Worm (Caenorhabditis elegans) whole organism, midembryonic: Measurements from ENCODE around the gene cogc-6.

Experiments used
- T22C8.4 ChIP-seq: fragments of 200-800 bp; sonication (Bioruptor generic); IDR thresholded peaks from 2 replicates; pipeline ENCODE4 v1.3.6; 2022; ENCODE audit warnings: missing genetic modification characterization, missing compliant biosample characterization
- cog-1 ChIP-seq: sonication (generic microtip); optimal IDR thresholded peaks from 2 replicates; lab custom pipeline; 2016; ENCODE audit warnings: missing genetic modification characterization, missing compliant biosample characterization
- flt-1 ChIP-seq: fragments of 200-800 bp; sonication (Bioruptor generic); IDR thresholded peaks from 2 replicates; pipeline ENCODE4 v1.3.6; 2022; ENCODE audit warnings: missing genetic modification characterization, missing compliant biosample characterization
- klf-2 ChIP-seq: fragments of 200-800 bp; sonication (Bioruptor generic); conservative IDR thresholded peaks from 2 replicates; pipeline ENCODE4 v1.3.6; 2022; ENCODE audit warnings: missing genetic modification reagents, missing genetic modification characterization, missing compliant biosample characterization
- med-1 ChIP-seq: sonication (generic microtip); optimal IDR thresholded peaks from 2 replicates; lab custom pipeline; 2017; ENCODE audit warnings: missing genetic modification characterization, mild to moderate bottlenecking, missing compliant biosample characterization, antibody characterized with exemption, missing genetic modification reagents; ENCODE audit not compliant: insufficient read depth
- ref-1 ChIP-seq: fragments of 200-800 bp; sonication (Bioruptor generic); conservative IDR thresholded peaks from 2 replicates; pipeline ENCODE4 v1.3.6; 2022; ENCODE audit warnings: missing genetic modification reagents, missing genetic modification characterization, missing compliant biosample characterization
- tab-1 ChIP-seq: fragments of 200-800 bp; sonication (Bioruptor generic); IDR thresholded peaks from 2 replicates; pipeline ENCODE4 v1.3.6; 2022; ENCODE audit warnings: missing genetic modification characterization, missing compliant biosample characterization
- ztf-23 ChIP-seq: fragments of 200-800 bp; sonication (Bioruptor generic); IDR thresholded peaks from 2 replicates; pipeline ENCODE4 v1.3.6; 2022; ENCODE audit warnings: missing genetic modification reagents, missing genetic modification characterization, missing compliant biosample characterization
- ztf-29 ChIP-seq: fragments of 200-800 bp; sonication (Bioruptor generic); IDR thresholded peaks from 2 replicates; pipeline ENCODE4 v1.3.6; 2022; ENCODE audit warnings: missing genetic modification reagents, missing genetic modification characterization, missing compliant biosample characterization

Gene cogc-6

DNA sequence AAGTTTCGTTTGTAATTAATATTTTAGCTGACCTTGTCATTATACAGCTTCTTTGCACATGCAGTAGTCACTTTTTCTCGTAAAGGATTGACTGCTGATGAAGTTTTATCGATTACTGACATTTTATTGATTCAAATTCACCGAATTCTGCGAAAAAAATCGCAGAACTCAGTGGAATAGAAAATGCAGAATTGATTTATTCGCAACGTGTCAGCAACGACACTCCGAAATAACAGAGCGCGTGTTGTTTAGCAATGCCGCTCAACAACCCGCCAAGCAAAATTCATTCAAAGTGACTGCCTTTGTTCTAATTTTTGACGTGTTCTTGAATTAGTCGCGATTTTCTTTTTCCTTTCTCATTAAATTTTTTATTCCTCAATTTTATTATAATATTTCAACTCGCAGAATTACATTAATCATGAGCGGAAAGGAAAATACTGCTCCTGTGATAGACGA, at the start of gene cogc-6, which contains the start of gene air-1:
cogc-6 (minus strand) TSS at position 234 of the 456 bp plus-strand sequence.
air-1 (plus strand) TSS at position 406 of the 456 bp plus-strand sequence.
- TF ChIP-seq flt-1 (GFP tag; lab: Robert Waterston, UW): no peak
- TF ChIP-seq ztf-29 (GFP tag; lab: Robert Waterston, UW): no peak

- TF ChIP-seq T22C8.4 (GFP tag; lab: Robert Waterston, UW) (no peak), klf-2 (GFP tag; lab: Robert Waterston, UW) (no peak)
These were observed 48.8 kb upstream of the cogc-6 start for ce11 chrV:8269878-8270277.

DNA sequence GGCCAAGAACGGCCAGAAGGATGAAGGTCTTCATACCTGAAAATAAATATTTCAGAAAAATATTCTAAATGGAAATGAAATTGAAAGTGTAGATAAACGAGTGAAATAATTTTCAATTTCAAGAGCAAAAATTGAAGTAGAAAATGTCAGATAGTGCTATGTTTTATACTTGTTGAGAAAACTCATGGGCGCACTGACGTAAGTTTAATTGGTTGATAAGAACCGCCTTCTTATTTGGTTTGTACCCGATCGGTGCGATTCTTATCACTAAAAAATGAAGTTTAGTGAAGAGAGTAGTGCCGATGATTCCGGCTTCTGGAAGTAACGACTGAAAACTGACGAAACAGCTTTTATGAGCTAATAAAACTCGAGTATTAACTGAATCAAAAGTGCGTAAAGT, 47.8 kb upstream of the cogc-6 start, which contains the start of the genes asp-6 and asp-12:
asp-6 (minus strand) TSS at position 36 of the 400 bp plus-strand sequence.
asp-12 (plus strand) TSS at position 309 of the 400 bp plus-strand sequence.
- no peak for TF ChIP-seq ztf-23 (GFP tag; lab: Robert Waterston, UW)
- no peak for TF ChIP-seq ztf-29 (GFP tag; lab: Robert Waterston, UW)
- TF ChIP-seq flt-1 (GFP tag; lab: Robert Waterston, UW): no peak
- no peak for TF ChIP-seq ref-1
- no peak for TF ChIP-seq T22C8.4 (GFP tag; lab: Robert Waterston, UW)
- TF ChIP-seq cog-1: no peak
- no peak for TF ChIP-seq med-1
- TF ChIP-seq klf-2 (GFP tag; lab: Robert Waterston, UW): no peak
- no peak for TF ChIP-seq tab-1 (GFP tag; lab: Robert Waterston, UW)

- TF ChIP-seq ref-1 (no peak), ztf-29 (GFP tag; lab: Robert Waterston, UW) (no peak), tab-1 (GFP tag; lab: Robert Waterston, UW) (no peak), klf-2 (GFP tag; lab: Robert Waterston, UW) (no peak), T22C8.4 (GFP tag; lab: Robert Waterston, UW) (no peak), flt-1 (GFP tag; lab: Robert Waterston, UW) (no peak), med-1 (no peak), ztf-23 (GFP tag; lab: Robert Waterston, UW) (no peak), cog-1 (no peak)
These were observed 46.2 kb upstream of the cogc-6 start for ce11 chrV:8267275-8267674.

DNA sequence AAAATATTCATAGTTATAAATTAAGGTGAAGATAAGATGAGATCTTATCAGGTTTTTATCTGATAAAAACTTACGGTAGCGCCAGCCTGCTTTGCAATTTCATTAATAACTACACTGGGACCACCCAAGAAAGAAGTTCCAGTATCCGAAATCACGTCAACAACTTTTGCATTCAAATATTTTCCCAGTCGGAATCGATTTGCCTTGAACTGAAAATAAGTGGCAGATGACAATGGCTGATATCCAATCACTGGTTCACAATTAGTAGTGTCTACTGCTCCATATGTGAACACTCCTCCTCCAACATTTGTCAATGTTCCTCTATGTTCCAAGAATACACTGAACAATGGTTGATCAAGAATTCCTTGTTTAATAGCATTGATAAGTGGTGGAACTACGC, 45.1 kb upstream of the cogc-6 start, which contains the start of gene F21F8.5:
F21F8.5 (minus strand) TSS at position 101 of the 400 bp plus-strand sequence.
- TF ChIP-seq ztf-23 (GFP tag; lab: Robert Waterston, UW) (no peak), ref-1 (no peak), flt-1 (GFP tag; lab: Robert Waterston, UW) (no peak), klf-2 (GFP tag; lab: Robert Waterston, UW) (no peak), med-1 (no peak), tab-1 (GFP tag; lab: Robert Waterston, UW) (no peak), ztf-29 (GFP tag; lab: Robert Waterston, UW) (no peak), cog-1 (no peak), T22C8.4 (GFP tag; lab: Robert Waterston, UW) (no peak)

DNA sequence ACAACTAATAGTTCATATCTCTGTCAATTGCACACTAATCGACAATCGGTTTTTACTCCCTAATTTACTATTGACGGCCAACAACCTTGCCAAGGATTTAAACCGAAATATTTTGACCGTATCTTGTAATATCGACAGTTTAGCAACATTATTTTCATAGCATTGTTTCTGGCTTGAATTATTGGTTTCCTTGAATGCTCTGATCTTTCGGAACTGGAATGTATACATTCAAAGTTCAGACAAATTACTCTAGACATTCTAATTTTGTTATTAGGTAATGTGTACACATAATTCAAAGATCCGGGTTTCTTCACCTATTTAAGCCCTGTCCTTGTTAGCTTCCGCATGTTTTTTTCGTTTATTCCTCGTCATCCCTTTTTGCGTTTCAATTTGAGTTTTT, 42.8 kb upstream of the cogc-6 start, which contains the start of gene C16D9.9:
C16D9.9 (plus strand) TSS at position 301 of the 400 bp plus-strand sequence.
- no peak for TF ChIP-seq flt-1 (GFP tag; lab: Robert Waterston, UW)
- no peak for TF ChIP-seq ref-1
- TF ChIP-seq ztf-29 (GFP tag; lab: Robert Waterston, UW): no peak
- TF ChIP-seq tab-1 (GFP tag; lab: Robert Waterston, UW): no peak
- TF ChIP-seq T22C8.4 (GFP tag; lab: Robert Waterston, UW): no peak
- TF ChIP-seq ztf-23 (GFP tag; lab: Robert Waterston, UW): no peak
- TF ChIP-seq cog-1: no peak
- no peak for TF ChIP-seq klf-2 (GFP tag; lab: Robert Waterston, UW)
- TF ChIP-seq med-1: no peak

ce11 chrV:8263466-8263865, 42.4 kb upstream of the cogc-6 start, which contains the start of gene C16D9.8:
Gene C16D9.8, minus strand, starts transcription at chrV:8263566.
- TF ChIP-seq tab-1 (GFP tag; lab: Robert Waterston, UW): no peak

ce11 chrV:8262212-8262611, 41.1 kb upstream of the cogc-6 start:
- TF ChIP-seq cog-1 (no peak), med-1 (no peak), tab-1 (GFP tag; lab: Robert Waterston, UW) (no peak), T22C8.4 (GFP tag; lab: Robert Waterston, UW) (no peak), klf-2 (GFP tag; lab: Robert Waterston, UW) (no peak), ref-1 (no peak), ztf-29 (GFP tag; lab: Robert Waterston, UW) (no peak), ztf-23 (GFP tag; lab: Robert Waterston, UW) (no peak), flt-1 (GFP tag; lab: Robert Waterston, UW) (no peak)

- TF ChIP-seq ztf-29 (GFP tag; lab: Robert Waterston, UW): no peak
- TF ChIP-seq tab-1 (GFP tag; lab: Robert Waterston, UW): no peak
- TF ChIP-seq cog-1: no peak
- no peak for TF ChIP-seq med-1
- TF ChIP-seq ztf-23 (GFP tag; lab: Robert Waterston, UW): no peak
- TF ChIP-seq klf-2 (GFP tag; lab: Robert Waterston, UW): no peak
- no peak for TF ChIP-seq flt-1 (GFP tag; lab: Robert Waterston, UW)
- no peak for TF ChIP-seq ref-1
- no peak for TF ChIP-seq T22C8.4 (GFP tag; lab: Robert Waterston, UW)
These were observed 37.9 kb upstream of the cogc-6 start, which contains the start of gene C16D9.1 for ce11 chrV:8259016-8259415. Gene C16D9.1, plus strand, starts transcription at chrV:8259316.

DNA sequence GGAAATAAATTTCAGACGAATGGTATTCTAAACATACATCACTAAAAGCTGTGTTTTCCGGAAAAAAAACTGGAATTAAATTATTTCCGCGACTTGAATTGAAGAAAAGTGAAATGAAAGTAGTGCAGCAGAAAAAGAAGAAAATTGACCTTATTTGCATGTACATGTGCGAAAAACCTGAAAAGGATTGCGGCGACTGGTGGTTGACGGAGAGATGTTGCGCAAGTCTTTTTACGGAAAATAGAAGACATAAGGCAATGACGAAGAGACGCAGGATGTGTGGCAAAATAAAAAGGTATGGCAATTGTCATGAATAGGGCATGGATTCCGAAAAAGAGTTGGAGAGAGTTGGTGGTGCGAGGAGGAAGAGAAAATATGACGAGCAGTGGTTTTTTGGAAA, 33.9 kb upstream of the cogc-6 start:
- TF ChIP-seq ztf-29 (GFP tag; lab: Robert Waterston, UW): no peak

DNA sequence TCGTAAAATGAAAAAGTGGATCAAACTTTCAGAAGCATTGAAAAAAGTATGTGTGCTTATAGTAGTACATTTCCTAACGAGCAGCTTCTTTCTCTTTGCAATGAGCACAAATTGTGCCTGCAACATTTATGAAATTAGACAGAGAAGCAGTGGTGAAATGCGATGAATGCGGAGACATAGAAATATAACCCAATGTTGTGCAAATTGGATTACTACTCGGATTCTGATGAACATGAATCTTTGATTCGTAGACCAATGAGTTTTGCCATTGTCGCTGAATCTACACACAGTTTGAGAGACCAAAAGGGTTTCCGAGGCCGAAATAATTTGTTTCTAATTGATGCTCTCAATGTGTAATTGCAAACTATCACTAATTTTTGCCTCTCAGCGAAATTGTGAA, 32.8 kb upstream of the cogc-6 start:
- no peak for TF ChIP-seq ztf-23 (GFP tag; lab: Robert Waterston, UW)
- no peak for TF ChIP-seq ref-1
- TF ChIP-seq cog-1: no peak
- TF ChIP-seq T22C8.4 (GFP tag; lab: Robert Waterston, UW): no peak
- TF ChIP-seq med-1: no peak
- TF ChIP-seq flt-1 (GFP tag; lab: Robert Waterston, UW): no peak
- no peak for TF ChIP-seq ztf-29 (GFP tag; lab: Robert Waterston, UW)
- no peak for TF ChIP-seq klf-2 (GFP tag; lab: Robert Waterston, UW)
- no peak for TF ChIP-seq tab-1 (GFP tag; lab: Robert Waterston, UW)
